Worm (Caenorhabditis elegans) whole organism, L3 larva: Measurements from ENCODE around the gene eif-1.

Source experiments
- aly-2 ChIP-seq: fragments of 150-350 bp; optimal IDR thresholded peaks from 2 replicates; lab custom pipeline; 2014; ENCODE audit warnings: missing biosample characterization, missing genetic modification characterization
- daf-12 ChIP-seq: fragments of 150-350 bp; optimal IDR thresholded peaks from 2 replicates; lab custom pipeline; 2014; ENCODE audit warnings: missing biosample characterization, missing genetic modification reagents, missing genetic modification characterization
- fos-1 ChIP-seq: fragments of 150-350 bp; optimal IDR thresholded peaks from 2 replicates; lab custom pipeline; 2014; ENCODE audit warnings: missing biosample characterization, missing genetic modification characterization
- jun-1 ChIP-seq: fragments of 150-350 bp; optimal IDR thresholded peaks from 2 replicates; lab custom pipeline; 2014; ENCODE audit warnings: missing biosample characterization, missing genetic modification reagents, missing genetic modification characterization
- lin-15B ChIP-seq: fragments of 150-350 bp; optimal IDR thresholded peaks from 2 replicates; lab custom pipeline; 2014; ENCODE audit warnings: missing biosample characterization, missing genetic modification characterization
- lin-39 ChIP-seq: fragments of 150-350 bp; optimal IDR thresholded peaks from 2 replicates; lab custom pipeline; 2018; ENCODE audit warnings: missing biosample characterization, missing genetic modification reagents, missing genetic modification characterization
- nhr-237 ChIP-seq: fragments of 150-350 bp; optimal IDR thresholded peaks from 2 replicates; lab custom pipeline; 2014; ENCODE audit warnings: missing biosample characterization, missing genetic modification characterization
- nhr-77 ChIP-seq: fragments of 150-350 bp; optimal IDR thresholded peaks from 2 replicates; lab custom pipeline; 2014; ENCODE audit warnings: missing biosample characterization, missing genetic modification characterization
- pqm-1 ChIP-seq: fragments of 150-350 bp; optimal IDR thresholded peaks from 2 replicates; lab custom pipeline; 2017; ENCODE audit warnings: missing biosample characterization, missing genetic modification characterization, inconsistent platforms
- ztf-4 ChIP-seq: fragments of 150-350 bp; optimal IDR thresholded peaks from 2 replicates; lab custom pipeline; 2014; ENCODE audit warnings: missing biosample characterization, missing genetic modification characterization

DNA sequence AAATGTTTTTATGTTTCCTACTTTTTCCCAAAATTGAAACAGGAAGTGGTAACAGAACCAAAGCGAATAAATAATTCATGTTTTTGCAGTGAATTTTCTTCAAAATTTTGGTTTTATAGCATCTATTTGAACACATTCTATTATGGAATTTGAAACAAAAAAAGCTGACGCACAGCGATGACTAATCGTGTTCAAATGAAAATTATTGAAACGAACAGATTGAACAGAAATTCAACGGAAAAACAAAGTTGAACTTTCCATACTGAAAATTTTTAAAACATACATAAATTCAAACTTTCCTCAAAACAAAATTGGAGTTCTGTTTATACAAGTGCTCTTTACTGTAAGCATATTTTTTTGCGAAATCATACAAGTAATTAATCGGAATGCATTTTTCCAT lies 18.6 kb upstream of the eif-1 start, which contains the start of gene F59A6.12:
- TF ChIP-seq daf-12 (tag; lab: Kevin White, UChicago) (no peak), lin-39 (tag; lab: Kevin White, UChicago) (no peak), aly-2 (tag; lab: Kevin White, UChicago) (no peak), pqm-1 (no peak), nhr-77 (tag; lab: Kevin White, UChicago) (no peak), lin-15B (tag; lab: Kevin White, UChicago) (no peak), ztf-4 (tag; lab: Kevin White, UChicago) (no peak), fos-1 (tag; lab: Kevin White, UChicago) (no peak), nhr-237 (tag; lab: Kevin White, UChicago) (no peak), jun-1 (tag; lab: Kevin White, UChicago) (no peak)
